Comparison of ENCODE assay signal across 3 worm cellular contexts in genomic region chrX:5458750-5459149, ce11.
TF ChIP-seq lines count a peak whose summit lies in the region.

No protein-coding gene starts in this region.

TF ChIP-seq in whole organism, L3 larva, 47 proteins besides CTCF, POLR2A, EP300 and RAD21:
- TF ChIP-seq elt-1 (tag; optimal IDR thresholded peaks at IDR 0.05; lab: Kevin White, UChicago): no peak
- peak; percentile 31 for TF ChIP-seq elt-2 (tag; optimal IDR thresholded peaks at IDR 0.05; lab: Kevin White, UChicago)

TF ChIP-seq in whole organism, L4 larva, 104 proteins besides CTCF, POLR2A, EP300 and RAD21:
- TF ChIP-seq daf-16 (GFP tag; optimal IDR thresholded peaks at IDR 0.05; lab: Kevin White, UChicago) (no peak), daf-16 (tag; optimal IDR thresholded peaks at IDR 0.05; lab: Kevin White, UChicago) (peak; percentile 30), fos-1 (tag; optimal IDR thresholded peaks at IDR 0.05; lab: Kevin White, UChicago) (no peak), jun-1 (tag; optimal IDR thresholded peaks at IDR 0.05; lab: Kevin White, UChicago) (no peak), nhr-77 (tag; optimal IDR thresholded peaks at IDR 0.05; lab: Kevin White, UChicago) (no peak), hlh-30 (tag; optimal IDR thresholded peaks at IDR 0.05; lab: Kevin White, UChicago; ENCODE audit: insufficient read depth) (no peak), nhr-48 (tag; optimal IDR thresholded peaks at IDR 0.05; lab: Kevin White, UChicago) (no peak), unc-39 (tag; optimal IDR thresholded peaks at IDR 0.05; lab: Kevin White, UChicago) (no peak), ceh-20 (GFP tag; IDR thresholded peaks at IDR 0.05; lab: Robert Waterston, UW) (no peak), ceh-44 (GFP tag; IDR thresholded peaks at IDR 0.05; lab: Robert Waterston, UW) (no peak), fkh-10 (GFP tag; optimal IDR thresholded peaks at IDR 0.05; lab: Kevin White, UChicago) (no peak), lin-39 (tag; optimal IDR thresholded peaks at IDR 0.05; lab: Kevin White, UChicago) (no peak), duxl-1 (tag; optimal IDR thresholded peaks at IDR 0.05; lab: Kevin White, UChicago; ENCODE audit: poor library complexity) (no peak), nhr-102 (tag; optimal IDR thresholded peaks at IDR 0.05; lab: Kevin White, UChicago) (no peak), ces-1 (GFP tag; optimal IDR thresholded peaks at IDR 0.05; lab: Kevin White, UChicago) (no peak), hlh-11 (tag; optimal IDR thresholded peaks at IDR 0.05; lab: Kevin White, UChicago) (peak; percentile 2), lsy-2 (tag; optimal IDR thresholded peaks at IDR 0.05; lab: Kevin White, UChicago) (no peak), set-16 (GFP tag; IDR thresholded peaks at IDR 0.05; lab: Robert Waterston, UW) (no peak), unc-62 (GFP tag; optimal IDR thresholded peaks at IDR 0.05 in 1 of 2; lab: Kevin White, UChicago) (peak in 1 of 2 experiments; percentile 45), unc-62 (tag; optimal IDR thresholded peaks at IDR 0.05; lab: Kevin White, UChicago) (no peak), ceh-28 (tag; optimal IDR thresholded peaks at IDR 0.05; lab: Kevin White, UChicago) (no peak), nhr-237 (tag; optimal IDR thresholded peaks at IDR 0.05; lab: Kevin White, UChicago) (no peak), mxl-3 (GFP tag; optimal IDR thresholded peaks at IDR 0.05; lab: Kevin White, UChicago) (no peak), zfp-2 (tag; optimal IDR thresholded peaks at IDR 0.05; lab: Kevin White, UChicago) (no peak), unc-130 (GFP tag; optimal IDR thresholded peaks at IDR 0.05; lab: Kevin White, UChicago) (no peak), egl-27 (tag; optimal IDR thresholded peaks at IDR 0.05; lab: Kevin White, UChicago) (no peak), tag-97 (GFP tag; IDR thresholded peaks at IDR 0.05; lab: Robert Waterston, UW) (no peak), ztf-11 (tag; optimal IDR thresholded peaks at IDR 0.05; lab: Kevin White, UChicago) (no peak), dve-1 (tag; optimal IDR thresholded peaks at IDR 0.05; lab: Kevin White, UChicago; ENCODE audit: insufficient read depth) (peak; percentile 54), ceh-32 (tag; optimal IDR thresholded peaks at IDR 0.05; lab: Kevin White, UChicago; ENCODE audit: poor library complexity) (no peak), cey-2 (tag; optimal IDR thresholded peaks at IDR 0.05; lab: Kevin White, UChicago; ENCODE audit: borderline replicate concordance, insufficient read depth) (no peak), zfp-3 (GFP tag; conservative IDR thresholded peaks at IDR 0.05; lab: Robert Waterston, UW) (no peak), hif-1 (tag; optimal IDR thresholded peaks at IDR 0.05; lab: Kevin White, UChicago) (no peak), nhr-10 (tag; optimal IDR thresholded peaks at IDR 0.05; lab: Kevin White, UChicago) (no peak), F44E2.7 (GFP tag; IDR thresholded peaks at IDR 0.05; lab: Robert Waterston, UW) (no peak), R02D3.7 (tag; optimal IDR thresholded peaks at IDR 0.05; lab: Kevin White, UChicago) (no peak), aha-1 (tag; lab: Kevin White, UChicago) (peak; percentile 58), nhr-28 (tag; optimal IDR thresholded peaks at IDR 0.05; lab: Kevin White, UChicago) (peak; percentile 10), aly-2 (tag; optimal IDR thresholded peaks at IDR 0.05; lab: Kevin White, UChicago) (no peak)

TF ChIP-seq in whole organism, young adult, 124 proteins besides CTCF, POLR2A, EP300 and RAD21:
- no peak for TF ChIP-seq nfya-1 (tag; optimal IDR thresholded peaks at IDR 0.05; lab: Kevin White, UChicago; ENCODE audit: borderline replicate concordance, insufficient read depth)
- TF ChIP-seq K11D2.4 (GFP tag; IDR thresholded peaks at IDR 0.05; lab: Robert Waterston, UW): no peak
- no peak for TF ChIP-seq hlh-12 (tag; optimal IDR thresholded peaks at IDR 0.05; lab: Kevin White, UChicago)
- TF ChIP-seq nhr-80 (tag; optimal IDR thresholded peaks at IDR 0.05; lab: Kevin White, UChicago): peak; percentile 37
